Worm (Caenorhabditis elegans) whole organism, L4 larva: ENCODE results near the gene npax-4.
A peak's percentile ranks its signal among the peaks of the same experiment; 100 is the strongest.

Source experiments
- dmd-9 ChIP-seq: fragments of 200-800 bp; sonication (Bioruptor generic); IDR thresholded peaks from 2 replicates; pipeline ENCODE4 v1.3.6; 2022; ENCODE audit warnings: missing genetic modification reagents, missing genetic modification characterization, missing compliant biosample characterization
- fos-1 ChIP-seq: fragments of 150-350 bp; optimal IDR thresholded peaks from 2 replicates; lab custom pipeline; 2014; ENCODE audit warnings: missing biosample characterization, missing genetic modification characterization
- hlh-30 ChIP-seq: sonication (generic microtip); optimal IDR thresholded peaks from 2 replicates; lab custom pipeline; 2017; ENCODE audit warnings: antibody characterized with exemption, mild to moderate bottlenecking, missing genetic modification characterization, missing compliant biosample characterization; ENCODE audit not compliant: insufficient read depth
- nhr-77 ChIP-seq: fragments of 150-350 bp; optimal IDR thresholded peaks from 2 replicates; lab custom pipeline; 2014; ENCODE audit warnings: missing biosample characterization, missing genetic modification characterization
- pha-4 ChIP-seq, 2 experiments: fragments of 150-350 bp in 1 of 2; fragments of 200-800 bp in 1 of 2; sonication (Bioruptor generic) in 1 of 2; IDR thresholded peaks in 1 of 2; optimal IDR thresholded peaks in 1 of 2; 2 replicates each; pipeline versions ENCODE4 v1.3.6 to Lab custom; 2014 to 2022; ENCODE audit warnings: missing genetic modification characterization in 2 of 2, missing genetic modification reagents in 2 of 2, missing biosample characterization in 1 of 2, missing compliant biosample characterization in 1 of 2
- tra-1 ChIP-seq: fragments of 200-800 bp; sonication (Bioruptor generic); IDR thresholded peaks from 2 replicates; pipeline ENCODE4 v1.3.6; 2022; ENCODE audit warnings: missing genetic modification reagents, missing genetic modification characterization, missing compliant biosample characterization
- unc-62 ChIP-seq, 3 experiments: fragments of 150-350 bp in 1 of 3; sonication (generic microtip); optimal IDR thresholded peaks in 2 of 3; peaks in 1 of 3; 1 replicate in 1 of 3; 2 replicates in 2 of 3; lab custom pipeline; 2014 to 2017; ENCODE audit warnings: missing biosample characterization in 3 of 3, missing genetic modification characterization in 3 of 3, missing genetic modification reagents in 3 of 3, missing genotype in 1 of 3

- TF ChIP-seq dmd-9: no peak
- TF ChIP-seq fos-1: no peak
- peak; percentile 56 for TF ChIP-seq hlh-30
- TF ChIP-seq nhr-77 (tag; lab: Kevin White, UChicago): no peak
- no peak for TF ChIP-seq pha-4 (GFP tag; IDR thresholded peaks at IDR 0.05; lab: Robert Waterston, UW)
- no peak for TF ChIP-seq pha-4 (tag; optimal IDR thresholded peaks at IDR 0.05; lab: Kevin White, UChicago)
- TF ChIP-seq unc-62 (GFP tag; optimal IDR thresholded peaks at IDR 0.05 in 1 of 2; lab: Kevin White, UChicago): no peak
- TF ChIP-seq unc-62 (tag; optimal IDR thresholded peaks at IDR 0.05; lab: Kevin White, UChicago): no peak
- TF ChIP-seq tra-1 (GFP tag; lab: Robert Waterston, UW): no peak
These were observed 26.5 kb upstream of the npax-4 start, which contains the start of gene C27B7.6 for ce11 chrIV:8906164-8906563.
